Worm (Caenorhabditis elegans) whole organism, early embryonic: ENCODE measurements around the gene T19D12.2.

ENCODE experiments used
- F13C5.2 ChIP-seq: sonication (generic microtip); optimal IDR thresholded peaks from 2 replicates; lab custom pipeline; 2017; ENCODE audit warnings: mild to moderate bottlenecking, missing genetic modification characterization, inconsistent platforms, missing compliant biosample characterization
- aly-1 ChIP-seq: sonication (generic microtip); optimal IDR thresholded peaks from 2 replicates; lab custom pipeline; 2016; ENCODE audit warnings: missing genetic modification characterization, missing compliant biosample characterization
- ama-1 ChIP-seq: fragments of 150-350 bp; optimal IDR thresholded peaks from 2 replicates; lab custom pipeline; 2014
- flt-1 ChIP-seq: fragments of 200-800 bp; sonication (Bioruptor generic); IDR thresholded peaks from 2 replicates; pipeline ENCODE4 v1.3.6; 2022; ENCODE audit warnings: missing genetic modification characterization, missing compliant biosample characterization
- hmbx-1 ChIP-seq: sonication (generic microtip); optimal IDR thresholded peaks from 2 replicates; lab custom pipeline; 2016; ENCODE audit warnings: mild to moderate bottlenecking, missing genetic modification characterization, missing compliant biosample characterization
- hnd-1 ChIP-seq: sonication (generic microtip); optimal IDR thresholded peaks from 2 replicates; lab custom pipeline; 2016; ENCODE audit warnings: missing genetic modification characterization, missing compliant biosample characterization
- scrt-1 ChIP-seq: fragments of 200-800 bp; sonication (Bioruptor generic); IDR thresholded peaks from 2 replicates; pipeline ENCODE4 v1.3.6; 2022; ENCODE audit warnings: missing genetic modification characterization, missing compliant biosample characterization
- sea-1 ChIP-seq: fragments of 200-800 bp; sonication (Bioruptor generic); conservative IDR thresholded peaks from 2 replicates; pipeline ENCODE4 v1.3.6; 2022; ENCODE audit warnings: missing genetic modification characterization, missing compliant biosample characterization

DNA sequence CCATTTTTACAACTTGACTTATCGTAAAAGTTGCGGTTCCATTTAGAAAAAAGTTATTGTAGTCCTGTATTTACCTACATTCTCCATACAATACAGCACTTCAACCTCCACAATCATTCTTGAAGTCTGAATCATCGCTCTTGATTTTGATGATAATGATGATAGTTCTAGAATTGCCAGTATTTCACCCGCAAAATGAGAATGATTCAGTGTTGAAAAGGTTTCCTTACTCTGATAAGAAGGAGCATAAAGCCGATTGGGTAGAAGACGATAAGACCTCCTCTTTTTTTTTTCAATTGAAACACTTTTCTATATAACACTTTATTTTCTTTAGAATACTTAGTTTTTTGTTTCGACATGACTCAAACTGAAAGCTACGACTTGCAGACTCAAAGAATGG lies 30.3 kb upstream of the T19D12.2 start, which contains the start of gene T19D12.4:
- no peak for TF ChIP-seq F13C5.2 (tag; lab: Kevin White, UChicago)
- no peak for TF ChIP-seq ama-1 (lab: Kevin White, UChicago)
- TF ChIP-seq aly-1 (tag; lab: Kevin White, UChicago), result no peak
- no peak for TF ChIP-seq hnd-1 (tag; lab: Kevin White, UChicago)
- TF ChIP-seq sea-1, result no peak
- no peak for TF ChIP-seq hmbx-1
- TF ChIP-seq scrt-1, result no peak
- TF ChIP-seq flt-1 (GFP tag; lab: Robert Waterston, UW), result no peak
